Fruit fly (Drosophila melanogaster): ENCODE measurements around the gene CG13926.

DNA sequence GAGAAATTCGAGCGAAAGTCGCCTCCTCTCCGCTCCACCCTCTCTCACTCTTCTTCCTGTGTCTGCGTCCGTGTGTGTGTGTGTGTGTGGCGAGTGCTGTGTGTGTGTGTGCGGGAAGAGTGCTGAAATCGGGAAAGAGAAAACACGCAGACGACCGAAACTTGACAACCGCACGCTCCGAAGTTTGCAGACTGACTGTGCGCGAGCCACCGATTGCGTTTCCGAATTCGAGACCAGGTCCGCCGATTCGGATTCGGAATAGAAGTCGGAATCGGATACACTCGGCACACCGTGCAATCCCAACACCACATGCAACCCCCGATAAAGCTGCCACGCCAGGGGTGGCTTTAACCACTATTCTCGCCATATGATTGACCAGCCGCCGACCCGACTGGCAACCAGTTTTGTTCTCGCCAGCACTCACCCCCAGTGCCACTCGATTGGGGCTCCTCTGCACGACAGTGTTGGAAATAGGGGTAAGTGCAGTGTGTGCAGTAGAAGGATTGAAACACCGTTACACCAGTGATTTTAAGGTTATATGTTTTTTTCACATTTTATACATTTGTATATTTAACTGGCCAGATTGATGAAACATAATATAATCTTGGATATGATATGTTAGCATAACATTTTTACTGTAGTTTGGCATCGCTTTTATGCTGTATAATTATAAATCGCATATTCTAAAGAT is 10.4 kb upstream of the CG13926 start, which contains the start of gene CG13928:
- TF ChIP-seq CG11902 (GFP tag; optimal IDR thresholded peaks at IDR 0.05) (no peak), CG1621 (tag; optimal IDR thresholded peaks at IDR 0.05) (no peak), CG3032 (tag; optimal IDR thresholded peaks at IDR 0.05) (no peak)
